Fruit fly (Drosophila melanogaster): ENCODE results near the gene CG4880.

DNA sequence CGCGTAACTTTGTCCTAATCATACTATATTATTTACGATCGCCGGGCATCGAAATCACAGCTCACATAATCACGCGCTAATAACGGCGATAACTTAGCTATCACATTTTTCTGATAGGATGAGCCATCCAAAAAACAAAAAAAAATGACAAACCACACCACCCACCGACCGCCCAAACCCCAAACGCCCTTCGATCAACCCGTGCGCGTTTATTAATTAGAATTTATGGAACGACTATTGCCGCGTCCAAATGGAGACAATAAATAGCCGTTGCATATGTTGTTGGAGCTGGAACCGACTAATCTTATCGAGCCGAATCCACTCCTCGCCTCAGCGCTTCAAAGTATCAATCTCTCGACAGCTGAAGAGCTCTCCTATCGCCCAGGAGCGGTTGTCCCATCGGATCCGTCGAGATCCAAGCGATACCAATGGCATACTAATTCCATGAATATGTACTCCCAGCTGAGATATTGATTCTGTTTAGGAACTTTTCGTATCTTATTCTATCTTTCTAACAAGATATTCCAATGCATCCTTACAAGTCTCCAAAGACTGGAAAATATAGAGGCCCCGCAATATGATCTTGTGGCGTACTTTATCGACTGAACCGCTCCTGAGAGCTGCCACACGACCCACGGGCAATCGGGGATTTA is 37.6 kb downstream of the CG4880 start:
- TF ChIP-seq CG3919 (GFP tag; optimal IDR thresholded peaks at IDR 0.05) (no peak), salr (GFP tag; optimal IDR thresholded peaks at IDR 0.05) (no peak), CG6808 (GFP tag; optimal IDR thresholded peaks at IDR 0.05) (no peak), CG3032 (tag; optimal IDR thresholded peaks at IDR 0.05) (no peak), OdsH (GFP tag; optimal IDR thresholded peaks at IDR 0.05) (no peak), CG6854 (GFP tag; optimal IDR thresholded peaks at IDR 0.05) (no peak), CG16779 (tag; optimal IDR thresholded peaks at IDR 0.05) (no peak), Ets96B (tag; optimal IDR thresholded peaks at IDR 0.05) (no peak), CG11294 (GFP tag; IDR thresholded peaks at IDR 0.05) (no peak), Hr38 (GFP tag; optimal IDR thresholded peaks at IDR 0.05) (no peak), Sox15 (GFP tag; optimal IDR thresholded peaks at IDR 0.05) (no peak), Hr39 (GFP tag; optimal IDR thresholded peaks at IDR 0.05) (no peak), dac (GFP tag; optimal IDR thresholded peaks at IDR 0.05) (no peak)

All from whole organism, prepupa.